Worm (Caenorhabditis elegans): ENCODE results near the gene F22E5.6.

DNA sequence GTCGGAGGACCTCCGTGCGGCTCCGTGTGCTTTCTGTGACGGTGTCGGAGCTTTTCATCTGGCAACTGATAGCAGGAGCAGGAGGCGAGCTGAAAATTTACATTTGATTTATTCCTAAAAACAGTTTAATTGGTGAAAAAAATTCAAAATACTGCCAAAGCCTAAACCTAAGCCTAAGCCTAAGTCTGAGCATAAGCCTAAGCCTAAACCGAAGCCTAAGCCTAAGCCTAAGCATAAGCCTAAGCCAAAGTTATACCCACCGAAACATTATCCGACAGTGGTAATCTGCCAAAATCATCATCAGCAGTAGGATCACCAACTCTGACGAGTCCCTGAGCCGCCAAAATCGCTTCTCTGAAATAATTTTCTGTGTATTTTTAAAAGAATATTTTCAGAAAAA, 35.1 kb downstream of the F22E5.6 start:
- TF ChIP-seq aly-2 (tag; optimal IDR thresholded peaks at IDR 0.05): no peak
- TF ChIP-seq lin-13 (GFP tag; optimal IDR thresholded peaks at IDR 0.05): no peak

Data from whole organism, L1 larva.